Worm (Caenorhabditis elegans): ENCODE results near the gene F14H8.5.

DNA sequence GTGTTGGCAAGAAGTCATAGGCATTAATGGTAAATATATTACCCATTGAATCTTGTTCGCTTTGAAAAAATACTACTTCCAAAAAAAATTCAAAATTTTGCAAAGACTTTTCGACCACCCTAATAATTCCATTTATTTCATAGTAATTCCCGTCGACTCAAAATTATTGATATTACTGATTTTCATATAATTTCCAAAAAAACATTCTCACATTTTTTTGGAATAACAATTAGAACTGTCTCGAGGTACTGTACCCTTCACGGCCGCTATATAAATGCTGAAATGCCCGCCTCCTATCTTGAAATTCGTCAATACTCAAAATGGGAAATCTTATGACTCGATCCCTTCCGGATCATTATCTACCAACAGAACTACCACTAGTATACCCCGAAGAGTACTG is 2.7 kb downstream of the F14H8.5 start, which contains the start of gene F14H8.4:
- TF ChIP-seq elt-3 (tag; optimal IDR thresholded peaks at IDR 0.05) (no peak), ama-1 (optimal IDR thresholded peaks at IDR 0.05) (no peak), snpc-4 (tag; optimal IDR thresholded peaks at IDR 0.05) (no peak), efl-3 (GFP tag; optimal IDR thresholded peaks at IDR 0.05) (no peak), fkh-4 (tag; optimal IDR thresholded peaks at IDR 0.05; ENCODE audit: borderline replicate concordance) (no peak), efl-1 (optimal IDR thresholded peaks at IDR 0.05) (no peak), efl-1 (GFP tag; optimal IDR thresholded peaks at IDR 0.05 in 1 of 2) (no peak), nhr-47 (tag; optimal IDR thresholded peaks at IDR 0.05) (no peak), unc-30 (tag; optimal IDR thresholded peaks at IDR 0.05) (no peak)

All from whole organism, L1 larva.